Worm (Caenorhabditis elegans): ENCODE data around the gene Y7A5A.6.
A peak's percentile ranks its signal among the peaks of the same experiment; 100 is the strongest.

The Y7A5A.6 gene

ce11 chrX:15799595-15799994 is at the start of gene Y7A5A.6:
TSS of gene Y7A5A.6 (minus strand) at chrX:15799695.
- TF ChIP-seq him-1 (tag; optimal IDR thresholded peaks at IDR 0.05) (no peak), dao-5 (tag; optimal IDR thresholded peaks at IDR 0.05) (no peak), W03F9.2 (tag; optimal IDR thresholded peaks at IDR 0.05) (no peak)

DNA sequence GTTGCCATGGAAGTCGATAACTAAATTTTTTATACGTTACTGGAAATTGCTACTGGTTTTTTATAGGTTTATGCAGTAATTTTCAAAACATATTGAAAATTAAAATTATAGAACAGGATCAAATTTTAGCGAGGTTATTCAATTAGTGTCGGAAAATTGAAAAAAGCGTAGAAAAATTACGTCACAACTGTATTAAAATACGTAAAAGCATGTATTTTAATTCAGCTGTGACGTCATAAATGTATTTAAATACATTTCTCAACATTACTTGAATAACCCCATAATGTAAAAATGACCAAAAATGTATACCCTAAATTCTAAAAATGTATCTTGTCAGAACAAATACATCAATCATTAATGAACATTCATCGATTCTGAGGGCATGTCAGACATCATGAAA is 49.4 kb upstream of the Y7A5A.6 start:
- TF ChIP-seq dao-5 (tag; optimal IDR thresholded peaks at IDR 0.05) (no peak), W03F9.2 (tag; optimal IDR thresholded peaks at IDR 0.05) (no peak), him-1 (tag; optimal IDR thresholded peaks at IDR 0.05) (no peak)

DNA sequence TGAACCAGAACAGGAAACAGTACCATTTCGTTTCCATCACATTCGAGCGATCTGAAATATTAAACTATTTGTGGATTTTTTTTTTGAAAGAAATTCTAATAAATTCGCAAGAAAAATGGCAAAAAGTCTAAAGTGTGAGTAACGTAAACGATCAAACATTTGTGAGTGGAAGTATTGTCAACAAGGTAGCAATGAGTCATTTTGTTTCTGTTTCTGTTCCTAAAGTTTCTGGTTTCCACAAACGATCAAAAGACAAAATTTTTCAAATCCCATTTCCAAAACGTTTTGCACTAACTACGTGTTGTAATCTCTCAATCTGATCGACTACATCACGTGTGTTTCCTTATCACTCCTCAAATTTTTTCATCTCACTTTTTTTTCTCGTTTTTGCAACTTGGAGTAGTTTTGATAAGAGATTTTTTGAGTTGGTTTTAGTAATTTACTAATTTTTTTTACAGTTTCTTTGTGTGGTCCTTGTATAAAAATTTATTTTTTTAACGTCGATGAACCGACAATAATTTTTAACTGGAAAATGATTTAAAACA is 48.1 kb upstream of the Y7A5A.6 start, which contains the start of gene F59F4.3:
F59F4.3 (minus strand) TSS at position 51 of the 545 bp plus-strand sequence.
- TF ChIP-seq him-1 (tag; optimal IDR thresholded peaks at IDR 0.05) (no peak), dao-5 (tag; optimal IDR thresholded peaks at IDR 0.05) (no peak), W03F9.2 (tag; optimal IDR thresholded peaks at IDR 0.05) (no peak)

ce11 chrX:15846552-15846951 is 47.1 kb upstream of the Y7A5A.6 start:
- TF ChIP-seq him-1 (tag; optimal IDR thresholded peaks at IDR 0.05) (no peak), dao-5 (tag; optimal IDR thresholded peaks at IDR 0.05) (no peak), W03F9.2 (tag; optimal IDR thresholded peaks at IDR 0.05) (no peak)

DNA sequence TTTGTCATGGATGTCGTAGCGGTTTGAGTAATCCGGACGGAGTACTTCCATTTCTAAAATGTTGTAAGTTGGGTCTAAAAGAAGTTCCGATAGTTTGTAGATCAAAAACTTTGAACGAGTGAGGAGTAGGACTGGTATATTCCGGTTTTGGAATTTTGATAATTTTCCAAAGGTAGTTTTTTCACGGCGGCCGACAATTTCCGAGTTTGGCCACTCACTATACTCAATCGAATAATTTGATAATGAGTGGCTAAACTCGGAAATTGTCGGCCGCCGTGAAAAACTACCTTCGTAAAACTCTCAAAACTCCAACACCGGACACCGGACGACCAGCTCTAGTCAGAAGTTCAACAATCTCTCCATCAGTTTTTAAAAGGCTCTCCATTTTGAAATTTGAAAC is 44.8 kb upstream of the Y7A5A.6 start:
- TF ChIP-seq W03F9.2 (tag; optimal IDR thresholded peaks at IDR 0.05) (no peak), him-1 (tag; optimal IDR thresholded peaks at IDR 0.05) (no peak), dao-5 (tag; optimal IDR thresholded peaks at IDR 0.05) (no peak)

DNA sequence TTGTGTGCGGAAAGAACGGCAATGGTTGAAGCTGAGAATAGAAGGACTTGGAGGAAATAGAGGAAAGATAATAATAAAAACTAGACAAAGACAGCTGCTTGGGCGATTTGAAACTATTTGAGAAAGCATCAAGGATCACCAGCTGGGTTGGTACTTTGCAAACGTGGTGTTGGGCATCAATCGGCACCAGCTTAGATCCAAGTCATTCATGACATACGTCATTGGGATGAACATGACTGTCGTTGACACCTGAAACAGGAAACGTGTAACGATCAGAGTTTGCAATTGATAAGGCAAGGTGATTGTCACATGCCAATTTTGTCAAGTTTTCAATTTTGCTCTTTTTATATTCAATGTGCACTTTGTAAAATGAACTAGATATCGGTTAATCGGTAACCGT is 43.0 kb upstream of the Y7A5A.6 start:
- TF ChIP-seq W03F9.2 (tag; optimal IDR thresholded peaks at IDR 0.05) (no peak), him-1 (tag; optimal IDR thresholded peaks at IDR 0.05) (no peak), dao-5 (tag; optimal IDR thresholded peaks at IDR 0.05) (no peak)

DNA sequence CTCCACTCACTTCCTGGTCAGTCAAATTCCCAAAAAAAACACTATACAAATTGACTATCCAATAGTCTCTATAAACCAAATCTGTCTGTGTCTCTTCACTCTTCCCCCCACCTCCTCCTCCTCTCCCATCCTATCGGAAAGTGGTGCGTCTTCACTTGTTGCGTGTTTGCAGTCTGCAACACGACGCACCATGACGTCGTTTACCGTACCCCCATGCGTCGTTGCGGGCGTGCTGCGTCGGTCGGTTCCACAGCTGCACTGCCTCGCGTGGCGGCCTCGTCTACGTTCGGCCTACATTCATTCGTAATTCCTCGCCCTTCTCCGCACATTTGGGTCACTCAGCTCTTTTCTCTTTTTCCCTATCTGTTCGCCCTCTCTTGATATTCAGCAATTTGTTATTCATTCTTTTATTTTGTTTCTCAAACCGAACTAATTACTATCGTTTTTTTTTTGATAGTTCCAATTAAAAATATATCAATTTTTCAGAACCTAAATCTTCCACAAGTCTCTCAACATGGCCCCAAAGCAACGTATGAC is 41.7 kb upstream of the Y7A5A.6 start, which contains the start of gene serp-1.1:
serp-1.1 (plus strand) TSS at position 487 of the 537 bp plus-strand sequence.
- TF ChIP-seq W03F9.2 (tag; optimal IDR thresholded peaks at IDR 0.05), result peak; percentile 91
- TF ChIP-seq him-1 (tag; optimal IDR thresholded peaks at IDR 0.05), result peak; percentile 95
- TF ChIP-seq dao-5 (tag; optimal IDR thresholded peaks at IDR 0.05), result peak; percentile 92

- TF ChIP-seq him-1 (tag; optimal IDR thresholded peaks at IDR 0.05) (no peak), W03F9.2 (tag; optimal IDR thresholded peaks at IDR 0.05) (no peak), dao-5 (tag; optimal IDR thresholded peaks at IDR 0.05) (no peak)
Observed at ce11 chrX:15838496-15838948, 39.0 kb upstream of the Y7A5A.6 start, which contains the start of gene acox-1.6. TSS of gene acox-1.6 (minus strand) at chrX:15838546.

DNA sequence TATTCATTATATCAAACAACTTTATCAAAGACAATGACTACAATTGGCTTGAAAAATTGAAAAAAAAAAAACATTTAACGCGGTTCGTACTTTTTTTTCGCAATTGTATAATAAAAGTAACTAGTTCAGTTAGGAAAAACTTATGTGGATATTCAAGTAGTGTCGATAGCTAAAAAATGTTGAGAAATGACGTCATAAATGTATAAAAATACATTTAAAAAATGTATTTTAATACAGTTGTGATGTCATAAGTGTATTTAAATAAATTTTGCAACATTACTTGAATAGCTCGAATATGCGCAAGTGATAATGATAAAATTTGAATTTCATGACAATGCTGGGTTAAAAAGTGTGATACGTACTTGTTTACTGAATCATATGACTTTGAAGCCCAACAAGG is 32.0 kb upstream of the Y7A5A.6 start:
- TF ChIP-seq W03F9.2 (tag; optimal IDR thresholded peaks at IDR 0.05) (no peak), him-1 (tag; optimal IDR thresholded peaks at IDR 0.05) (no peak)

DNA sequence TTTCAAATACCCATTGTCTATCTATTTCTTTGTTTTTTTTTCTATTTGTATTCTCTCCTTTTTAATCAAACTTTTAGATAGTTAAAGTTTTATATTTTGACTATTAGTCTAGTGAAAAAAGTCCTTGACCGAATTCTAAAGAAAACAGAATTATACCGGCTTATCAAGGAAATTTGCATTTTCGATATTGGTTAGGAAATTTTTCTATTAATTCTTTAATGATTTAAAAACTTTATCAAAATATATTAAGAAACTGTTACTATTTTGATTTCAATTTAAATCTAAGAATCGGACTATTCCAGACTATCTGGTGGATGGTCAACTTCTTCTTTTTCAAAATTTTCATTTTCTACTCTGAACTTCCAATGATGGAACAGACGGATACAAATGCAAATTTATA is 28.6 kb upstream of the Y7A5A.6 start, which contains the start of gene Y7A5A.20:
Y7A5A.20 (plus strand) TSS at position 301 of the 400 bp plus-strand sequence.
- no peak for TF ChIP-seq W03F9.2 (tag; optimal IDR thresholded peaks at IDR 0.05)
- TF ChIP-seq him-1 (tag; optimal IDR thresholded peaks at IDR 0.05), result no peak
- no peak for TF ChIP-seq dao-5 (tag; optimal IDR thresholded peaks at IDR 0.05)

- TF ChIP-seq W03F9.2 (tag; optimal IDR thresholded peaks at IDR 0.05), result no peak
- no peak for TF ChIP-seq him-1 (tag; optimal IDR thresholded peaks at IDR 0.05)
- TF ChIP-seq dao-5 (tag; optimal IDR thresholded peaks at IDR 0.05), result no peak
Observed at ce11 chrX:15826866-15827265, 27.4 kb upstream of the Y7A5A.6 start, which contains the start of gene Y7A5A.9. TSS of gene Y7A5A.9 (plus strand) at chrX:15827166.

ce11 chrX:15822197-15822596 is 22.7 kb upstream of the Y7A5A.6 start, which contains the start of gene Y7A5A.8:
TSS of gene Y7A5A.8 (plus strand) at chrX:15822497.
- TF ChIP-seq him-1 (tag; optimal IDR thresholded peaks at IDR 0.05) (no peak), W03F9.2 (tag; optimal IDR thresholded peaks at IDR 0.05) (no peak), dao-5 (tag; optimal IDR thresholded peaks at IDR 0.05) (no peak)

ce11 chrX:15814548-15814947 is 15.1 kb upstream of the Y7A5A.6 start:
- TF ChIP-seq W03F9.2 (tag; optimal IDR thresholded peaks at IDR 0.05) (no peak), him-1 (tag; optimal IDR thresholded peaks at IDR 0.05) (no peak), dao-5 (tag; optimal IDR thresholded peaks at IDR 0.05) (no peak)

DNA sequence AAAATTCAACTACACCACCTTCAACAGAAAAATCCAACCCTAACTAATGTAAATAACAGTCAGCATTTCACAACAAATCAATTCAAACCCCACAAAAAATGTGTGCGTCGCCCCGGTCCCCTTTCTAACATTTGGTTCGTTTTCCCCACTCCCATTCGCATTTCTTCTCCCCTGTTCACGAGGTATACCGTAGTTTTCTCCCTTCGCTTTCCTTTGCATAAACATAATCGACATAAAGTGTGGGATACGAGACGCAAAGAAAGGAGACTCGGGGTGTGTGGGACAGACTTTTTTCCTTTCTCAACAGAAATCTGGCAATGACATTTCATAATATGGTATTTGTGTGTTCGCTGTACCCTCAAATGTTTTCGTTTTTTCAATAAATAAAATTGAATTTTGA is 11.8 kb upstream of the Y7A5A.6 start:
- no peak for TF ChIP-seq dao-5 (tag; optimal IDR thresholded peaks at IDR 0.05)
- no peak for TF ChIP-seq him-1 (tag; optimal IDR thresholded peaks at IDR 0.05)
- TF ChIP-seq W03F9.2 (tag; optimal IDR thresholded peaks at IDR 0.05), result no peak
